Fruit fly (Drosophila melanogaster): ENCODE data around the gene Wnk.

- no peak for TF ChIP-seq slou (GFP tag; optimal IDR thresholded peaks at IDR 0.05)
- TF ChIP-seq CG34422 (GFP tag; IDR thresholded peaks at IDR 0.05): no peak
Observed at dm6 chr3L:21534360-21534759, 20.4 kb downstream of the Wnk start, which contains the start of gene ppk5.
